Worm (Caenorhabditis elegans) whole organism, midembryonic: ENCODE measurements around the gene sqt-1.

Experiments
- T22C8.4 ChIP-seq: fragments of 200-800 bp; sonication (Bioruptor generic); IDR thresholded peaks from 2 replicates; pipeline ENCODE4 v1.3.6; 2022; ENCODE audit warnings: missing genetic modification characterization, missing compliant biosample characterization
- med-1 ChIP-seq: sonication (generic microtip); optimal IDR thresholded peaks from 2 replicates; lab custom pipeline; 2017; ENCODE audit warnings: missing genetic modification characterization, mild to moderate bottlenecking, missing compliant biosample characterization, antibody characterized with exemption, missing genetic modification reagents; ENCODE audit not compliant: insufficient read depth
- ref-1 ChIP-seq: fragments of 200-800 bp; sonication (Bioruptor generic); conservative IDR thresholded peaks from 2 replicates; pipeline ENCODE4 v1.3.6; 2022; ENCODE audit warnings: missing genetic modification reagents, missing genetic modification characterization, missing compliant biosample characterization
- tab-1 ChIP-seq: fragments of 200-800 bp; sonication (Bioruptor generic); IDR thresholded peaks from 2 replicates; pipeline ENCODE4 v1.3.6; 2022; ENCODE audit warnings: missing genetic modification characterization, missing compliant biosample characterization
- ztf-29 ChIP-seq: fragments of 200-800 bp; sonication (Bioruptor generic); IDR thresholded peaks from 2 replicates; pipeline ENCODE4 v1.3.6; 2022; ENCODE audit warnings: missing genetic modification reagents, missing genetic modification characterization, missing compliant biosample characterization

DNA sequence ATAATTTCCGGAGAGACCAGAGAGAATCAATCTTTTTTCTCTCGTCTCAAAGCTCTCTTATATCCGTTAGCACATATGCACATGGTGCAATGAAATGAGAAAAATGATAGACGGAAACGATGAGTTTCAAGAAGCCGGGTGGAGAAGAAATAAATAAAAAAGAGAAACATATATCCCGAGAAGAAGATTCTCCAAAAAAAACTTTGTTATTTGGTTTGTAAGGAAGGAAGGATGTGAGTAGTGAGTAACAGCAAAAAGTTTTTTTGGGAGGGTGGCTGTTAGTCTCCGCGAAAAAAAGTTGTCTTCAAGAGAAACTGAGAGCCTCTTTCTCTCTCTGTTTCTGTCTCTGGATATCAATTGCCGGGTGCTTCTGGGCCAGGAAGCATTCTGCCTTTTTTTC is 21.0 kb downstream of the sqt-1 start:
- TF ChIP-seq ref-1 (GFP tag; lab: Robert Waterston, UW): no peak
- TF ChIP-seq tab-1: no peak
- TF ChIP-seq ztf-29 (GFP tag; lab: Robert Waterston, UW): no peak
- no peak for TF ChIP-seq T22C8.4 (GFP tag; lab: Robert Waterston, UW)
- TF ChIP-seq med-1: no peak
